Worm (Caenorhabditis elegans) whole organism, L3 larva: ENCODE results near the gene Y48G9A.9.

Experiments
- ceh-28 ChIP-seq: fragments of 150-350 bp; optimal IDR thresholded peaks from 2 replicates; lab custom pipeline; 2014; ENCODE audit warnings: missing biosample characterization, missing genetic modification reagents, missing genetic modification characterization
- ceh-9 ChIP-seq: sonication (generic microtip); optimal IDR thresholded peaks from 2 replicates; lab custom pipeline; 2018; ENCODE audit warnings: missing biosample characterization, missing genetic modification characterization
- daf-12 ChIP-seq: fragments of 150-350 bp; optimal IDR thresholded peaks from 2 replicates; lab custom pipeline; 2014; ENCODE audit warnings: missing biosample characterization, missing genetic modification reagents, missing genetic modification characterization
- egl-27 ChIP-seq: sonication (generic microtip); optimal IDR thresholded peaks from 4 replicates; lab custom pipeline; 2017; ENCODE audit warnings: missing biosample characterization, missing genetic modification reagents, missing genetic modification characterization
- elt-1 ChIP-seq: fragments of 150-350 bp; optimal IDR thresholded peaks from 2 replicates; lab custom pipeline; 2014; ENCODE audit warnings: missing biosample characterization, missing genetic modification characterization
- elt-2 ChIP-seq: sonication (generic microtip); optimal IDR thresholded peaks from 2 replicates; lab custom pipeline; 2016; ENCODE audit warnings: missing genetic modification reagents, mild to moderate bottlenecking, missing genetic modification characterization, missing compliant biosample characterization
- elt-3 ChIP-seq, 3 experiments: fragments of 150-350 bp in 1 of 3; sonication (generic microtip) in 2 of 3; optimal IDR thresholded peaks; 2 replicates in 2 of 3; 4 replicates in 1 of 3; lab custom pipeline; 2014 to 2017; ENCODE audit warnings: missing biosample characterization in 3 of 3, missing genetic modification characterization in 3 of 3
- eor-1 ChIP-seq, 2 experiments: fragments of 150-350 bp; optimal IDR thresholded peaks; 2 replicates each; lab custom pipeline; 2014 to 2018; ENCODE audit warnings: missing biosample characterization in 2 of 2, missing genetic modification characterization in 2 of 2
- fkh-10 ChIP-seq: sonication (generic microtip); optimal IDR thresholded peaks from 2 replicates; lab custom pipeline; 2017; ENCODE audit warnings: missing biosample characterization, missing genetic modification reagents, missing genetic modification characterization
- fkh-2 ChIP-seq: fragments of 150-350 bp; optimal IDR thresholded peaks from 2 replicates; lab custom pipeline; 2014; ENCODE audit warnings: missing biosample characterization, missing genetic modification reagents, missing genetic modification characterization
- hmg-11 ChIP-seq: sonication (generic microtip); optimal IDR thresholded peaks from 2 replicates; lab custom pipeline; 2016; ENCODE audit warnings: missing genetic modification characterization, missing compliant biosample characterization
- jun-1 ChIP-seq: fragments of 150-350 bp; optimal IDR thresholded peaks from 2 replicates; lab custom pipeline; 2014; ENCODE audit warnings: missing biosample characterization, missing genetic modification reagents, missing genetic modification characterization
- lsy-12 ChIP-seq: sonication (generic microtip); optimal IDR thresholded peaks from 2 replicates; lab custom pipeline; 2016; ENCODE audit warnings: mild to moderate bottlenecking, missing genetic modification characterization, missing compliant biosample characterization
- mdl-1 ChIP-seq: fragments of 150-350 bp; optimal IDR thresholded peaks from 2 replicates; lab custom pipeline; 2014; ENCODE audit warnings: missing biosample characterization, missing genetic modification characterization
- nfya-1 ChIP-seq: sonication (generic microtip); optimal IDR thresholded peaks from 2 replicates; lab custom pipeline; 2017; ENCODE audit warnings: missing genetic modification characterization, mild to moderate bottlenecking, missing compliant biosample characterization, antibody characterized with exemption, moderate library complexity; ENCODE audit not compliant: insufficient read depth
- nhr-11 ChIP-seq: fragments of 150-350 bp; optimal IDR thresholded peaks from 2 replicates; lab custom pipeline; 2014; ENCODE audit warnings: missing biosample characterization, missing genetic modification characterization
- nhr-12 ChIP-seq: fragments of 150-350 bp; optimal IDR thresholded peaks from 2 replicates; lab custom pipeline; 2014; ENCODE audit warnings: missing biosample characterization, missing genetic modification characterization
- nhr-23 ChIP-seq: fragments of 150-350 bp; optimal IDR thresholded peaks from 2 replicates; lab custom pipeline; 2014; ENCODE audit warnings: missing biosample characterization, missing genetic modification reagents, missing genetic modification characterization
- nhr-25 ChIP-seq: sonication (generic microtip); optimal IDR thresholded peaks from 2 replicates; lab custom pipeline; 2017; ENCODE audit warnings: missing biosample characterization, missing genetic modification characterization
- nhr-43 ChIP-seq: sonication (generic microtip); optimal IDR thresholded peaks from 2 replicates; lab custom pipeline; 2016; ENCODE audit warnings: mild to moderate bottlenecking, missing genetic modification characterization, missing compliant biosample characterization; ENCODE audit not compliant: poor library complexity, severe bottlenecking
- nhr-76 ChIP-seq: fragments of 150-350 bp; sonication (generic microtip); optimal IDR thresholded peaks from 5 replicates; lab custom pipeline; 2014; ENCODE audit warnings: missing biosample characterization, missing genetic modification characterization
- nhr-77 ChIP-seq: fragments of 150-350 bp; optimal IDR thresholded peaks from 2 replicates; lab custom pipeline; 2014; ENCODE audit warnings: missing biosample characterization, missing genetic modification characterization
- pha-4 ChIP-seq: fragments of 150-350 bp; optimal IDR thresholded peaks from 2 replicates; lab custom pipeline; 2014; ENCODE audit warnings: missing biosample characterization, missing genetic modification reagents, missing genetic modification characterization
- pqm-1 ChIP-seq: fragments of 150-350 bp; optimal IDR thresholded peaks from 2 replicates; lab custom pipeline; 2017; ENCODE audit warnings: missing biosample characterization, missing genetic modification characterization, inconsistent platforms
- skn-1 ChIP-seq: fragments of 150-350 bp; optimal IDR thresholded peaks from 2 replicates; lab custom pipeline; 2014; ENCODE audit warnings: missing biosample characterization, missing genetic modification characterization
- snpc-4 ChIP-seq: fragments of 150-350 bp; optimal IDR thresholded peaks from 2 replicates; lab custom pipeline; 2014; ENCODE audit warnings: missing biosample characterization, missing genetic modification characterization
- unc-39 ChIP-seq: sonication (generic microtip); optimal IDR thresholded peaks from 4 replicates; lab custom pipeline; 2017; ENCODE audit warnings: missing biosample characterization, missing genetic modification characterization
- ztf-4 ChIP-seq: fragments of 150-350 bp; optimal IDR thresholded peaks from 2 replicates; lab custom pipeline; 2014; ENCODE audit warnings: missing biosample characterization, missing genetic modification characterization

Y48G9A.9 gene

ce11 chrIII:2089453-2089852, 3.1 kb upstream of the Y48G9A.9 start:
- no peak for TF ChIP-seq nhr-11 (tag; lab: Kevin White, UChicago)
- peak; percentile 70 for TF ChIP-seq hmg-11
- TF ChIP-seq elt-3 (tag; optimal IDR thresholded peaks at IDR 0.05; lab: Kevin White, UChicago), result no peak
- TF ChIP-seq pha-4 (tag; lab: Kevin White, UChicago), result peak; percentile 71
- peak; percentile 57 for TF ChIP-seq nfya-1 (tag; lab: Kevin White, UChicago)
- TF ChIP-seq skn-1 (tag; lab: Kevin White, UChicago), result no peak
- TF ChIP-seq eor-1 (tag; optimal IDR thresholded peaks at IDR 0.05; lab: Kevin White, UChicago), result no peak
- TF ChIP-seq elt-2 (tag; lab: Kevin White, UChicago), result peak; percentile 44
- TF ChIP-seq, all 47 proteins: peak for 4

- TF ChIP-seq eor-1 (tag; optimal IDR thresholded peaks at IDR 0.05; lab: Kevin White, UChicago), result no peak
- TF ChIP-seq fkh-2 (tag; lab: Kevin White, UChicago), result no peak
- peak; percentile 30 for TF ChIP-seq nfya-1 (tag; lab: Kevin White, UChicago)
- peak; percentile 78 for TF ChIP-seq jun-1 (tag; lab: Kevin White, UChicago)
- TF ChIP-seq pha-4 (tag; lab: Kevin White, UChicago), result peak; percentile 98
- peak; percentile 66 for TF ChIP-seq nhr-23 (tag; lab: Kevin White, UChicago)
- TF ChIP-seq pqm-1 (tag; lab: Kevin White, UChicago), result peak; percentile 31
- TF ChIP-seq mdl-1, result no peak
- TF ChIP-seq unc-39, result no peak
- peak; percentile 32 for TF ChIP-seq nhr-25 (tag; lab: Kevin White, UChicago)
- TF ChIP-seq ceh-9 (tag; lab: Kevin White, UChicago), result no peak
- TF ChIP-seq hmg-11, result peak; percentile 47
- TF ChIP-seq ceh-28 (tag; lab: Kevin White, UChicago), result peak; percentile 7
- peak; percentile 55 for TF ChIP-seq elt-2 (tag; lab: Kevin White, UChicago)
- TF ChIP-seq elt-3 (tag; optimal IDR thresholded peaks at IDR 0.05; lab: Kevin White, UChicago), result no peak
- TF ChIP-seq skn-1 (tag; lab: Kevin White, UChicago), result peak; percentile 12
Measured at ce11 chrIII:2090695-2091094, 1.8 kb upstream of the Y48G9A.9 start.

- TF ChIP-seq elt-1 (no peak), pqm-1 (tag; lab: Kevin White, UChicago) (peak; percentile 48), jun-1 (tag; lab: Kevin White, UChicago) (no peak), nhr-25 (tag; lab: Kevin White, UChicago) (no peak), nhr-77 (no peak), lsy-12 (tag; lab: Kevin White, UChicago) (no peak), mdl-1 (no peak), elt-2 (tag; lab: Kevin White, UChicago) (peak; percentile 66), nhr-12 (tag; lab: Kevin White, UChicago) (no peak), eor-1 (tag; optimal IDR thresholded peaks at IDR 0.05; lab: Kevin White, UChicago) (no peak), nhr-43 (tag; lab: Kevin White, UChicago) (no peak), snpc-4 (tag; lab: Kevin White, UChicago) (no peak), egl-27 (tag; lab: Kevin White, UChicago) (no peak), unc-39 (no peak), elt-3 (tag; optimal IDR thresholded peaks at IDR 0.05; lab: Kevin White, UChicago) (no peak), ceh-28 (tag; lab: Kevin White, UChicago) (no peak)
Measured at ce11 chrIII:2091367-2091766, 1.1 kb upstream of the Y48G9A.9 start.

ce11 chrIII:2098185-2098584, 5.7 kb downstream of the Y48G9A.9 start:
- TF ChIP-seq fkh-10 (GFP tag; lab: Kevin White, UChicago) (no peak), nhr-43 (tag; lab: Kevin White, UChicago) (no peak), unc-39 (no peak), ceh-28 (tag; lab: Kevin White, UChicago) (peak; percentile 85)

ce11 chrIII:2099808-2100366, 7.4 kb downstream of the Y48G9A.9 start:
- TF ChIP-seq daf-12 (tag; lab: Kevin White, UChicago) (no peak), nhr-76 (tag; lab: Kevin White, UChicago) (no peak), ztf-4 (tag; lab: Kevin White, UChicago) (no peak), hmg-11 (no peak), pqm-1 (tag; lab: Kevin White, UChicago) (peak; percentile 82), lsy-12 (tag; lab: Kevin White, UChicago) (no peak), elt-2 (tag; lab: Kevin White, UChicago) (peak; percentile 90), pha-4 (tag; lab: Kevin White, UChicago) (peak; percentile 51)
